Fruit fly (Drosophila melanogaster) whole organism, embryonic: ENCODE data around the gene CG10348.
A peak's percentile ranks its signal among the peaks of the same experiment; 100 is the strongest.

Experiments
- Ada2b ChIP-seq: fragments of 200-800 bp; sonication (Bioruptor generic); IDR thresholded peaks from 2 replicates; pipeline ENCODE4 v1.3.6; 2022; ENCODE audit warnings: missing biosample characterization, missing genetic modification characterization
- Bgb ChIP-seq: fragments of 200-800 bp; sonication (Bioruptor generic); IDR thresholded peaks from 2 replicates; pipeline ENCODE4 v1.3.6; 2022; ENCODE audit warnings: missing biosample characterization, missing genetic modification characterization; ENCODE audit not compliant: partially characterized antibody
- CG11247 ChIP-seq: fragments of 200-800 bp; sonication (Bioruptor generic); IDR thresholded peaks from 2 replicates; pipeline ENCODE4 v1.3.6; 2022; ENCODE audit warnings: missing biosample characterization, missing genetic modification characterization
- CG11456 ChIP-seq: fragments of 200-800 bp; sonication (Bioruptor generic); IDR thresholded peaks from 3 replicates; pipeline ENCODE4 v1.3.6; 2022; ENCODE audit warnings: missing biosample characterization, missing genetic modification characterization
- CG12155 ChIP-seq: fragments of 200-800 bp; sonication (Bioruptor generic); optimal IDR thresholded peaks from 3 replicates; lab custom pipeline; 2016; ENCODE audit warnings: missing biosample characterization, missing genetic modification characterization
- CG12659 ChIP-seq: fragments of 200-800 bp; sonication (Bioruptor generic); optimal IDR thresholded peaks from 3 replicates; lab custom pipeline; 2017; ENCODE audit warnings: mild to moderate bottlenecking, missing biosample characterization, missing genetic modification reagents, missing genetic modification characterization
- CG13624 ChIP-seq: fragments of 200-800 bp; sonication (Bioruptor generic); optimal IDR thresholded peaks from 2 replicates; lab custom pipeline; 2016; ENCODE audit warnings: missing biosample characterization, missing genetic modification characterization
- CG2116 ChIP-seq: fragments of 200-800 bp; sonication (Bioruptor generic); optimal IDR thresholded peaks from 3 replicates; lab custom pipeline; 2018; ENCODE audit warnings: missing biosample characterization, mild to moderate bottlenecking, missing genetic modification characterization
- CG2120 ChIP-seq: fragments of 200-800 bp; sonication (Bioruptor generic); optimal IDR thresholded peaks from 3 replicates; lab custom pipeline; 2016; ENCODE audit warnings: missing biosample characterization, missing genetic modification characterization
- CG30020 ChIP-seq: fragments of 200-800 bp; optimal IDR thresholded peaks from 2 replicates; lab custom pipeline; 2019; ENCODE audit warnings: missing biosample characterization, mild to moderate bottlenecking, missing genetic modification characterization, moderate library complexity
- CG30403 ChIP-seq: fragments of 200-800 bp; sonication (Bioruptor generic); optimal IDR thresholded peaks from 3 replicates; lab custom pipeline; 2016; ENCODE audit warnings: missing biosample characterization, missing genetic modification characterization
- CG32532 ChIP-seq: fragments of 200-800 bp; sonication (Bioruptor generic); IDR thresholded peaks from 2 replicates; pipeline ENCODE4 v1.3.6; 2022; ENCODE audit warnings: missing biosample characterization, missing genetic modification characterization
- CG33213 ChIP-seq: fragments of 200-800 bp; sonication (Bioruptor generic); optimal IDR thresholded peaks from 3 replicates; lab custom pipeline; 2016; ENCODE audit warnings: missing biosample characterization, missing genetic modification characterization
- CG34422 ChIP-seq: fragments of 200-800 bp; sonication (Bioruptor generic); IDR thresholded peaks from 3 replicates; pipeline ENCODE4 v1.3.6; 2022; ENCODE audit warnings: missing biosample characterization, missing genetic modification characterization
- CG3995 ChIP-seq: fragments of 200-800 bp; sonication (Bioruptor generic); optimal IDR thresholded peaks from 3 replicates; lab custom pipeline; 2016; ENCODE audit warnings: missing biosample characterization, missing genetic modification characterization
- CG6272 ChIP-seq: fragments of 200-800 bp; sonication (Bioruptor generic); IDR thresholded peaks from 2 replicates; pipeline ENCODE4 v1.3.6; 2022; ENCODE audit warnings: missing biosample characterization, missing genetic modification characterization
- CG6813 ChIP-seq: fragments of 200-800 bp; sonication (Bioruptor generic); optimal IDR thresholded peaks from 2 replicates; lab custom pipeline; 2017; ENCODE audit warnings: missing biosample characterization, missing genetic modification characterization, mild to moderate bottlenecking, moderate library complexity, missing genetic modification reagents
- CG7372 ChIP-seq: fragments of 200-800 bp; sonication (Bioruptor generic); IDR thresholded peaks from 2 replicates; pipeline ENCODE4 v1.3.6; 2022; ENCODE audit warnings: missing biosample characterization, missing genetic modification characterization
- CG9817 ChIP-seq: fragments of 200-800 bp; sonication (Bioruptor generic); optimal IDR thresholded peaks from 2 replicates; lab custom pipeline; 2018; ENCODE audit warnings: missing biosample characterization, mild to moderate bottlenecking, missing genetic modification characterization, moderate library complexity
- CG9932 ChIP-seq: fragments of 200-800 bp; sonication (Bioruptor generic); IDR thresholded peaks from 2 replicates; pipeline ENCODE4 v1.3.6; 2022; ENCODE audit warnings: missing biosample characterization, missing genetic modification characterization
- D19B ChIP-seq: fragments of 200-800 bp; sonication (Bioruptor generic); optimal IDR thresholded peaks from 2 replicates; lab custom pipeline; 2017; ENCODE audit warnings: missing biosample characterization, mild to moderate bottlenecking, missing genetic modification characterization
- Dbx ChIP-seq: fragments of 200-800 bp; sonication (Bioruptor generic); IDR thresholded peaks from 3 replicates; pipeline ENCODE4 v1.3.6; 2022; ENCODE audit warnings: missing biosample characterization, missing genetic modification characterization
- Dp ChIP-seq: fragments of 200-800 bp; sonication (Bioruptor generic); optimal IDR thresholded peaks from 2 replicates; lab custom pipeline; 2018; ENCODE audit warnings: missing biosample characterization, mild to moderate bottlenecking, missing genetic modification characterization, moderate library complexity
- E2f2 ChIP-seq: fragments of 200-800 bp; sonication (Bioruptor generic); IDR thresholded peaks from 2 replicates; pipeline ENCODE4 v1.3.6; 2022; ENCODE audit warnings: missing biosample characterization, missing genetic modification characterization
- H2.0 ChIP-seq: fragments of 200-800 bp; sonication (Bioruptor generic); IDR thresholded peaks from 2 replicates; pipeline ENCODE4 v1.3.6; 2022; ENCODE audit warnings: missing biosample characterization, missing genetic modification characterization
- Hr3 ChIP-seq: fragments of 200-800 bp; sonication (Bioruptor generic); optimal IDR thresholded peaks from 3 replicates; lab custom pipeline; 2016; ENCODE audit warnings: missing biosample characterization, missing genetic modification characterization
- Hsf ChIP-seq: fragments of 200-800 bp; sonication (Bioruptor generic); optimal IDR thresholded peaks from 3 replicates; lab custom pipeline; 2016; ENCODE audit warnings: missing biosample characterization, missing genetic modification characterization
- Lhr ChIP-seq: fragments of 200-800 bp; sonication (Bioruptor generic); optimal IDR thresholded peaks from 3 replicates; lab custom pipeline; 2017; ENCODE audit warnings: mild to moderate bottlenecking, missing biosample characterization, missing genetic modification reagents, missing genetic modification characterization
- NFAT ChIP-seq: fragments of 200-800 bp; sonication (Bioruptor generic); IDR thresholded peaks from 2 replicates; pipeline ENCODE4 v1.3.6; 2022; ENCODE audit warnings: missing biosample characterization, missing genetic modification characterization
- Rfx ChIP-seq: fragments of 200-800 bp; sonication (Bioruptor generic); IDR thresholded peaks from 2 replicates; pipeline ENCODE4 v1.3.6; 2022; ENCODE audit warnings: missing biosample characterization, missing genetic modification characterization
- amos ChIP-seq: fragments of 200-800 bp; sonication (Bioruptor generic); IDR thresholded peaks from 2 replicates; pipeline ENCODE4 v1.3.6; 2022; ENCODE audit warnings: missing biosample characterization, missing genetic modification characterization; ENCODE audit not compliant: partially characterized antibody
- ap ChIP-seq: fragments of 200-800 bp; sonication (Bioruptor generic); IDR thresholded peaks from 2 replicates; pipeline ENCODE4 v1.3.6; 2022; ENCODE audit warnings: missing biosample characterization, missing genetic modification characterization
- chinmo ChIP-seq: fragments of 200-800 bp; sonication (Bioruptor generic); IDR thresholded peaks from 4 replicates; pipeline ENCODE4 v1.3.6; 2022; ENCODE audit warnings: missing biosample characterization, missing genetic modification characterization; ENCODE audit not compliant: partially characterized antibody
- ci ChIP-seq: fragments of 200-800 bp; sonication (Bioruptor generic); IDR thresholded peaks from 3 replicates; pipeline ENCODE4 v1.3.6; 2022; ENCODE audit warnings: missing biosample characterization, missing genetic modification characterization
- crp ChIP-seq, 2 experiments: fragments of 200-800 bp; sonication (Bioruptor generic); optimal IDR thresholded peaks; 2 replicates in 1 of 2; 3 replicates in 1 of 2; lab custom pipeline; 2017; ENCODE audit warnings: missing biosample characterization in 2 of 2, missing genetic modification characterization in 2 of 2, mild to moderate bottlenecking in 1 of 2, moderate library complexity in 1 of 2
- dpn ChIP-seq, 2 experiments: fragments of 200-800 bp; sonication (Bioruptor generic); optimal IDR thresholded peaks; 3 replicates each; lab custom pipeline; 2016; ENCODE audit warnings: missing biosample characterization in 2 of 2, missing genetic modification characterization in 2 of 2
- hb ChIP-seq: fragments of 200-800 bp; sonication (Bioruptor generic); IDR thresholded peaks from 3 replicates; pipeline ENCODE4 v1.3.6; 2022; ENCODE audit warnings: missing biosample characterization, missing genetic modification characterization; ENCODE audit not compliant: partially characterized antibody
- hbn ChIP-seq: fragments of 200-800 bp; sonication (Bioruptor generic); IDR thresholded peaks from 2 replicates; pipeline ENCODE4 v1.3.6; 2022; ENCODE audit warnings: missing biosample characterization, missing genetic modification characterization; ENCODE audit not compliant: partially characterized antibody
- jing ChIP-seq: fragments of 200-800 bp; sonication (Bioruptor generic); optimal IDR thresholded peaks from 2 replicates; lab custom pipeline; 2018; ENCODE audit warnings: missing biosample characterization, mild to moderate bottlenecking, missing genetic modification characterization
- phol ChIP-seq: fragments of 200-800 bp; sonication (Bioruptor generic); optimal IDR thresholded peaks from 3 replicates; lab custom pipeline; 2018; ENCODE audit warnings: missing biosample characterization, mild to moderate bottlenecking, missing genetic modification characterization, moderate library complexity
- pnt ChIP-seq: fragments of 200-800 bp; sonication (Bioruptor generic); optimal IDR thresholded peaks from 3 replicates; lab custom pipeline; 2016; ENCODE audit warnings: missing biosample characterization, missing genetic modification characterization
- sob ChIP-seq: fragments of 200-800 bp; sonication (Bioruptor generic); IDR thresholded peaks from 2 replicates; pipeline ENCODE4 v1.3.6; 2022; ENCODE audit warnings: missing biosample characterization, missing genetic modification characterization
- tin ChIP-seq: fragments of 200-800 bp; sonication (Bioruptor generic); optimal IDR thresholded peaks from 3 replicates; lab custom pipeline; 2016; ENCODE audit warnings: missing biosample characterization, missing genetic modification characterization
- tna ChIP-seq: fragments of 200-800 bp; sonication (Bioruptor generic); IDR thresholded peaks from 2 replicates; pipeline ENCODE4 v1.3.6; 2022; ENCODE audit warnings: missing biosample characterization, missing genetic modification characterization; ENCODE audit not compliant: partially characterized antibody
- toy ChIP-seq: fragments of 200-800 bp; sonication (Bioruptor generic); IDR thresholded peaks from 2 replicates; pipeline ENCODE4 v1.3.6; 2022; ENCODE audit warnings: missing biosample characterization, missing genetic modification characterization
- trem ChIP-seq: fragments of 200-800 bp; optimal IDR thresholded peaks from 3 replicates; lab custom pipeline; 2019; ENCODE audit warnings: missing biosample characterization, mild to moderate bottlenecking, missing genetic modification characterization, moderate library complexity
- unc-4 ChIP-seq: fragments of 200-800 bp; sonication (Bioruptor generic); IDR thresholded peaks from 2 replicates; pipeline ENCODE4 v1.3.6; 2022; ENCODE audit warnings: missing biosample characterization, missing genetic modification characterization; ENCODE audit not compliant: partially characterized antibody
- zen2 ChIP-seq: fragments of 200-800 bp; sonication (Bioruptor generic); IDR thresholded peaks from 3 replicates; pipeline ENCODE4 v1.3.6; 2022; ENCODE audit warnings: missing biosample characterization, missing genetic modification characterization; ENCODE audit not compliant: partially characterized antibody

The CG10348 gene

DNA sequence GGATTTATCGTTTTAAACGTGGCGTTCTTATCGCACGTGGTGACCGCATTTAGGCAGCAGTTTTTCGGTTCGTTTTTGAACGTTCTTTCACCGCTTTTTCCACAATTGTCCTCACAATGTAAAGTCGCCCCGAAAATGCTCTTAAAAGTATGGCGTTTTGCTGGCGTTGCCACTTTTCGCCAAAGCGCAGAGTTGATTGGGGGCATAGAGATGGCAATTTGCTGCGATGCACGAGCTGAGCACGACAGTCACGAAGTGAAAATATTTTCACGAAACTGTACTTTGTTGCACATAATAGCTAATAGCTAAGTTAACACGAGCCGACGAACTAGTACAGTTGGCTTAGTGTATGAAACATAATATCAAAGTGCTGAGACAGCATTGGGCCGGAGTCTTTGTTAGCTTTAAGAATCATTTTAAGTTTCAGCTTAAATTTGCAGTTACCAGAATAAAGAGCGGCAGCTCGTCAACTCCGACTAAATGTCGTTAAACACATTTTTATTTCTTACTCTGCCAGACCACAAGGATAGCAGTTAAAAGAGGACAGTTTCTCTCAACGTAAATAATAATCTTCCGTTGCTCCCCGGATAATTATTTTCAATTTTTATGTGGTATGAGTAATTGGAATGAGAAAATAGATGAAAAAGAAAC lies 43.6 kb downstream of the CG10348 start, which contains the start of gene msl-1 (continued):
- TF ChIP-seq zen2 (GFP tag; lab: Robert Waterston, UW) (peak; percentile 95), CG2120 (peak; percentile 59), CG6272 (GFP tag; lab: Robert Waterston, UW) (peak; percentile 75), phol (peak; percentile 96), pnt (peak; percentile 4), tna (GFP tag; lab: Robert Waterston, UW) (peak; percentile 88), toy (GFP tag; lab: Robert Waterston, UW) (no peak), CG32532 (GFP tag; lab: Robert Waterston, UW) (peak; percentile 60; the same call in 1 of the 2 replicates), CG7372 (GFP tag; lab: Robert Waterston, UW) (no peak), unc-4 (GFP tag; lab: Robert Waterston, UW) (peak; percentile 77), Bgb (GFP tag; lab: Robert Waterston, UW) (peak; percentile 98), hb (GFP tag; lab: Robert Waterston, UW) (peak; percentile 94), dpn (GFP tag; optimal IDR thresholded peaks at IDR 0.05; lab: Kevin White, UChicago) (peak; percentile 22 to 41), Hsf (GFP tag; lab: Kevin White, UChicago) (peak; percentile 41), jing (no peak), E2f2 (peak; percentile 44; the same call in 1 of the 2 replicates), D19B (no peak), Dbx (peak; percentile 68), CG11456 (GFP tag; lab: Robert Waterston, UW) (peak; percentile 80), ap (GFP tag; lab: Robert Waterston, UW) (no peak), crp (GFP tag; optimal IDR thresholded peaks at IDR 0.05; lab: Kevin White, UChicago) (peak in 1 of 2 experiments; percentile 28), CG30020 (tag; lab: Kevin White, UChicago) (peak; percentile 38), CG30403 (GFP tag; lab: Kevin White, UChicago) (peak; percentile 31), sob (GFP tag; lab: Robert Waterston, UW) (peak; percentile 62; the same call in 1 of the 2 replicates), CG12155 (GFP tag; lab: Kevin White, UChicago) (peak; percentile 34), Rfx (GFP tag; lab: Robert Waterston, UW) (peak; percentile 82), trem (tag; lab: Kevin White, UChicago) (peak; percentile 88), Ada2b (GFP tag; lab: Robert Waterston, UW) (0 out of 2 replicates have a peak, but pooled peaks have one; percentile 4), NFAT (GFP tag; lab: Robert Waterston, UW) (peak; percentile 70), CG13624 (GFP tag; lab: Kevin White, UChicago) (peak; percentile 30), CG12659 (GFP tag; lab: Kevin White, UChicago) (peak; percentile 54), ci (GFP tag; lab: Robert Waterston, UW) (peak; percentile 47; the same call in 1 of the 3 replicates), CG3995 (peak; percentile 78), CG9932 (GFP tag; lab: Robert Waterston, UW) (peak; percentile 91), Hr3 (GFP tag; lab: Kevin White, UChicago) (peak; percentile 12), CG34422 (GFP tag; lab: Robert Waterston, UW) (peak; percentile 74; the same call in 2 of the 3 replicates), H2.0 (GFP tag; lab: Robert Waterston, UW) (peak; percentile 51; the same call in 1 of the 2 replicates), hbn (GFP tag; lab: Robert Waterston, UW) (peak; percentile 94), CG9817 (tag; lab: Kevin White, UChicago) (peak; percentile 41), CG33213 (GFP tag; lab: Kevin White, UChicago) (peak; percentile 47), tin (GFP tag; lab: Kevin White, UChicago) (peak; percentile 33), chinmo (GFP tag; lab: Robert Waterston, UW) (peak; percentile 95; the same call in 2 of the 4 replicates), Dp (GFP tag; lab: Kevin White, UChicago) (peak; percentile 32), amos (GFP tag; lab: Robert Waterston, UW) (peak; percentile 98), Lhr (GFP tag; lab: Kevin White, UChicago) (peak; percentile 52), CG2116 (GFP tag; lab: Kevin White, UChicago) (peak; percentile 99), CG11247 (peak; percentile 43; the same call in 1 of the 2 replicates), CG6813 (GFP tag; lab: Kevin White, UChicago) (no peak)
